Worm (Caenorhabditis elegans) whole organism, young adult: ENCODE measurements around the gene K01D12.15.

Experiments used
- akir-1 ChIP-seq: fragments of 200-800 bp; sonication (Bioruptor generic); optimal IDR thresholded peaks from 2 replicates; lab custom pipeline; 2018; ENCODE audit warnings: mild to moderate bottlenecking, missing genetic modification characterization, moderate library complexity, missing compliant biosample characterization
- ama-1 ChIP-seq, 3 experiments: fragments of 150-350 bp in 1 of 3; sonication (generic microtip) in 2 of 3; optimal IDR thresholded peaks; 2 replicates each; lab custom pipeline; 2014 to 2018; ENCODE audit warnings: missing biosample characterization in 2 of 3, missing genetic modification characterization in 2 of 3, missing genetic modification reagents in 2 of 3
- nhr-80 ChIP-seq: sonication (generic microtip); optimal IDR thresholded peaks from 2 replicates; lab custom pipeline; 2016; ENCODE audit warnings: missing genetic modification characterization, missing compliant biosample characterization
- ztf-6 ChIP-seq: fragments of 200-800 bp; sonication (Bioruptor generic); IDR thresholded peaks from 2 replicates; pipeline ENCODE4 v1.3.6; 2022; ENCODE audit warnings: missing genetic modification reagents, missing genetic modification characterization, missing compliant biosample characterization

DNA sequence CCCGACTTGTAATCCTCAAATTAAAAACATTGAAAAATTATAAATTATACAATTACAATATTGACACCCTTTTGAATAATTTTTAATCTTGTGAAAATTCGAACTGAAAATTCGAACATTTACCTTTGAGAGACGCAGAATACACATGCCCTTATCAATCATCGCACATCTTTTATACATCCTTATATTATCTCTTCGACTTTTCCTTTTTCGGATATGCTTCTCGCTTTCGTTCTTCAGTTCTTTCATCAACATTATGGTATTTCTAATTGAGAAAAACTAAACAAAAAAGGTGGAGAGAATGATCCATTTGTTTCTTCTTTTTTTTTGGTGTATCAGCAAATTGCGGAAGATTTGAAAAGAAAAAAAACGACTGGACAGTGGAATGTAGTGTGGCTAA lies 36.9 kb upstream of the K01D12.15 start:
- TF ChIP-seq nhr-80 (tag; lab: Kevin White, UChicago): no peak
- no peak for TF ChIP-seq ztf-6 (GFP tag; lab: Robert Waterston, UW)
- TF ChIP-seq akir-1 (GFP tag; lab: Kevin White, UChicago): no peak
- no peak for TF ChIP-seq ama-1 (optimal IDR thresholded peaks at IDR 0.05; lab: Kevin White, UChicago)
- TF ChIP-seq ama-1 (GFP tag; optimal IDR thresholded peaks at IDR 0.05; lab: Kevin White, UChicago): no peak
